Fruit fly (Drosophila melanogaster): Measurements from ENCODE around the gene nht.

Gene nht

dm6 chr2L:15271336-15271735, 47.4 kb downstream of the nht start:
- TF ChIP-seq pad (GFP tag; optimal IDR thresholded peaks at IDR 0.05) (peak; percentile 89), CG5204 (GFP tag; optimal IDR thresholded peaks at IDR 0.05) (no peak), ovo (GFP tag; optimal IDR thresholded peaks at IDR 0.05) (peak; percentile 91), CG1620 (GFP tag; optimal IDR thresholded peaks at IDR 0.05) (no peak)

Measured in whole organism, adult.